Fruit fly (Drosophila melanogaster) Kc167 (cell line): Measurements from ENCODE around the gene CG6923.

Source experiments
- Myc ChIP-seq: fragments of >200 bp; optimal IDR thresholded peaks from 2 replicates; lab custom pipeline; 2017; ENCODE audit warnings: missing external identifiers
- Sin3A ChIP-seq: fragments of >200 bp; optimal IDR thresholded peaks from 2 replicates; lab custom pipeline; 2018; ENCODE audit warnings: missing external identifiers
- h ChIP-seq: fragments of >200 bp; optimal IDR thresholded peaks from 3 replicates; lab custom pipeline; 2018; ENCODE audit warnings: missing external identifiers
- insv ChIP-seq: fragments of >200 bp; optimal IDR thresholded peaks from 3 replicates; lab custom pipeline; 2018; ENCODE audit warnings: missing external identifiers
- psq ChIP-seq: fragments of >200 bp; optimal IDR thresholded peaks from 2 replicates; lab custom pipeline; 2017; ENCODE audit warnings: missing external identifiers
- ttk ChIP-seq: sonication (Bioruptor generic); optimal IDR thresholded peaks from 2 replicates; lab custom pipeline; 2017; ENCODE audit warnings: missing external identifiers

CG6923 gene

dm6 chr3R:11703730-11704129, 46.1 kb downstream of the CG6923 start, which contains the start of gene I-t:
TSS of gene I-t (plus strand) at chr3R:11704030.
- TF ChIP-seq insv (no peak), ttk (no peak), h (lab: Kevin White, UChicago) (no peak), Sin3A (lab: Kevin White, UChicago) (no peak), psq (lab: Kevin White, UChicago) (no peak), Myc (no peak)

- TF ChIP-seq Sin3A (lab: Kevin White, UChicago): no peak
- TF ChIP-seq insv: no peak
- TF ChIP-seq Myc: no peak
- no peak for TF ChIP-seq h (lab: Kevin White, UChicago)
- TF ChIP-seq psq (lab: Kevin White, UChicago): no peak
- no peak for TF ChIP-seq ttk
These were observed 49.5 kb downstream of the CG6923 start, which contains the start of gene CG14718 for dm6 chr3R:11700314-11700713. TSS of gene CG14718 (plus strand) at chr3R:11700614.

- TF ChIP-seq ttk (no peak), psq (lab: Kevin White, UChicago) (no peak), insv (no peak), Myc (no peak)
These were observed 53.6 kb downstream of the CG6923 start, which contains the start of gene CG14717 for dm6 chr3R:11696209-11696608. TSS of gene CG14717 (plus strand) at chr3R:11696509.

dm6 chr3R:11694311-11695305, 55.2 kb downstream of the CG6923 start, which contains the start of gene Fer3:
TSS of gene Fer3 (minus strand) at chr3R:11694311.
- TF ChIP-seq Sin3A (lab: Kevin White, UChicago) (no peak), Myc (no peak)
